Worm (Caenorhabditis elegans) whole organism, early embryonic: ENCODE results near the gene fat-4.

Experiments used
- B0310.2 ChIP-seq: sonication (generic microtip); optimal IDR thresholded peaks from 2 replicates; lab custom pipeline; 2016; ENCODE audit warnings: mild to moderate bottlenecking, missing genetic modification characterization, missing compliant biosample characterization
- F13C5.2 ChIP-seq: sonication (generic microtip); optimal IDR thresholded peaks from 2 replicates; lab custom pipeline; 2017; ENCODE audit warnings: mild to moderate bottlenecking, missing genetic modification characterization, inconsistent platforms, missing compliant biosample characterization
- aly-1 ChIP-seq: sonication (generic microtip); optimal IDR thresholded peaks from 2 replicates; lab custom pipeline; 2016; ENCODE audit warnings: missing genetic modification characterization, missing compliant biosample characterization
- ama-1 ChIP-seq: fragments of 150-350 bp; optimal IDR thresholded peaks from 2 replicates; lab custom pipeline; 2014
- ceh-13 ChIP-seq: fragments of 200-800 bp; sonication (Bioruptor generic); optimal IDR thresholded peaks from 2 replicates; lab custom pipeline; 2018; ENCODE audit warnings: mild to moderate bottlenecking, missing genetic modification characterization, missing compliant biosample characterization
- ceh-36 ChIP-seq: sonication (generic microtip); optimal IDR thresholded peaks from 2 replicates; lab custom pipeline; 2016; ENCODE audit warnings: missing genetic modification characterization, inconsistent platforms, missing compliant biosample characterization
- ets-7 ChIP-seq: sonication (generic microtip); optimal IDR thresholded peaks from 2 replicates; lab custom pipeline; 2016; ENCODE audit warnings: missing genotype, missing genetic modification characterization, missing compliant biosample characterization
- flt-1 ChIP-seq: fragments of 200-800 bp; sonication (Bioruptor generic); IDR thresholded peaks from 2 replicates; pipeline ENCODE4 v1.3.6; 2022; ENCODE audit warnings: missing genetic modification characterization, missing compliant biosample characterization
- hmbx-1 ChIP-seq: sonication (generic microtip); optimal IDR thresholded peaks from 2 replicates; lab custom pipeline; 2016; ENCODE audit warnings: mild to moderate bottlenecking, missing genetic modification characterization, missing compliant biosample characterization
- hmg-4 ChIP-seq: fragments of 200-800 bp; sonication (Bioruptor generic); optimal IDR thresholded peaks from 2 replicates; lab custom pipeline; 2018; ENCODE audit warnings: mild to moderate bottlenecking, missing genetic modification characterization, missing compliant biosample characterization
- hnd-1 ChIP-seq: sonication (generic microtip); optimal IDR thresholded peaks from 2 replicates; lab custom pipeline; 2016; ENCODE audit warnings: missing genetic modification characterization, missing compliant biosample characterization
- pes-1 ChIP-seq: fragments of 200-800 bp; sonication (Bioruptor generic); IDR thresholded peaks from 2 replicates; pipeline ENCODE4 v1.3.6; 2022; ENCODE audit warnings: missing genetic modification reagents, missing genetic modification characterization, missing compliant biosample characterization
- scrt-1 ChIP-seq: fragments of 200-800 bp; sonication (Bioruptor generic); IDR thresholded peaks from 2 replicates; pipeline ENCODE4 v1.3.6; 2022; ENCODE audit warnings: missing genetic modification characterization, missing compliant biosample characterization
- sea-1 ChIP-seq: fragments of 200-800 bp; sonication (Bioruptor generic); conservative IDR thresholded peaks from 2 replicates; pipeline ENCODE4 v1.3.6; 2022; ENCODE audit warnings: missing genetic modification characterization, missing compliant biosample characterization
- tbx-11 ChIP-seq: fragments of 200-800 bp; sonication (Bioruptor generic); IDR thresholded peaks from 2 replicates; pipeline ENCODE4 v1.3.6; 2022; ENCODE audit warnings: missing genetic modification characterization, missing compliant biosample characterization
- tbx-37 ChIP-seq: fragments of 200-800 bp; sonication (Bioruptor generic); conservative IDR thresholded peaks from 2 replicates; pipeline ENCODE4 v1.3.6; 2022; ENCODE audit warnings: missing genetic modification reagents, missing genetic modification characterization, missing compliant biosample characterization
- tra-4 ChIP-seq: sonication (generic microtip); optimal IDR thresholded peaks from 2 replicates; lab custom pipeline; 2017; ENCODE audit warnings: missing genetic modification characterization, missing compliant biosample characterization

Gene fat-4

DNA sequence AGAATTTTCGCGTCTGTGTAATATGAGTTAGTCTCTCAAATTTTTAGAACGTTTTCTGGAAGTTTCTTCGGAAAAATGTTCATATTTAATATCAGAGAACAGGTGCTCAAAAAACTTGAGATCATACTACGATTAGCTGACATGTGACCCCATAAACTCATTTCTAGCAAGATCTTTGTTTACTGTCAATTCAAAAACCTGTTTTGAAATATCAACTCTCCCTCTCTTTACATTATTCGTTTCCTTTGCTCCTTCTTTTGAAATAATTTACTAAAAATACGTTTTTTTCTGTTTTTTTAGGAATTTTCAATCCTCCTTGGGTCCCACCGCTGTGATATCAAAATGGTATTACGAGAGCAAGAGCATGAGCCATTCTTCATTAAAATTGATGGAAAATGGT lies at the start of gene fat-4:
fat-4 (plus strand) TSS at position 301 of the 400 bp plus-strand sequence.
- no peak for TF ChIP-seq hnd-1 (tag; lab: Kevin White, UChicago)
- no peak for TF ChIP-seq ceh-13
- TF ChIP-seq tbx-37: no peak
- no peak for TF ChIP-seq tbx-11
- no peak for TF ChIP-seq hmg-4
- TF ChIP-seq sea-1 (GFP tag; lab: Robert Waterston, UW): no peak
- no peak for TF ChIP-seq ets-7 (tag; lab: Kevin White, UChicago)
- no peak for TF ChIP-seq ceh-36
- TF ChIP-seq pes-1 (GFP tag; lab: Robert Waterston, UW): no peak
- no peak for TF ChIP-seq B0310.2
- no peak for TF ChIP-seq flt-1 (GFP tag; lab: Robert Waterston, UW)
- TF ChIP-seq ama-1 (lab: Kevin White, UChicago): no peak
- no peak for TF ChIP-seq scrt-1
- TF ChIP-seq hmbx-1 (tag; lab: Kevin White, UChicago): no peak
- no peak for TF ChIP-seq tra-4

DNA sequence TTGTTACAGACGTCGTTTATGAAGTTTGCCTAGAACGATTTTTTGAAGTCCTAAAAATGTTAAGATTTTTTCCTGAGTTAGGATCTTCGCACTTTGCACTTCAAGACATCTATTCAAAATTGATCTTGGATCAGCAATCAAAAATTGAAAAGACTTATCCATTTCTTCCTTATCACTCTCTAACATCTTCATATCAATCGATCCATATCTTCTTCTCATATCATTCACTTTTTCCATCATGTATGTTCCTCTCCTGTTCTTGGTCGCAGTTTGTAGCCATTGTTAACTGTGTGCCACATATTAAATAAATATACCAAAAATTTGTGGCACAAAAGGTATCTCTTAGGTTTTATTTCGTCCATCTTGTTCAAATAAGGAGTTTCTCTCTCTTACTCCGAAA lies 43.5 kb upstream of the fat-4 start:
- no peak for TF ChIP-seq hmg-4
- no peak for TF ChIP-seq B0310.2
- no peak for TF ChIP-seq flt-1 (GFP tag; lab: Robert Waterston, UW)
- TF ChIP-seq tra-4: no peak
- no peak for TF ChIP-seq scrt-1
- no peak for TF ChIP-seq ceh-13
- no peak for TF ChIP-seq ets-7 (tag; lab: Kevin White, UChicago)
- TF ChIP-seq pes-1 (GFP tag; lab: Robert Waterston, UW): no peak
- no peak for TF ChIP-seq tbx-11
- no peak for TF ChIP-seq sea-1 (GFP tag; lab: Robert Waterston, UW)
- TF ChIP-seq ama-1 (lab: Kevin White, UChicago): no peak
- no peak for TF ChIP-seq aly-1 (tag; lab: Kevin White, UChicago)
- TF ChIP-seq F13C5.2 (tag; lab: Kevin White, UChicago): no peak
- TF ChIP-seq tbx-37: no peak
- no peak for TF ChIP-seq hmbx-1 (tag; lab: Kevin White, UChicago)

DNA sequence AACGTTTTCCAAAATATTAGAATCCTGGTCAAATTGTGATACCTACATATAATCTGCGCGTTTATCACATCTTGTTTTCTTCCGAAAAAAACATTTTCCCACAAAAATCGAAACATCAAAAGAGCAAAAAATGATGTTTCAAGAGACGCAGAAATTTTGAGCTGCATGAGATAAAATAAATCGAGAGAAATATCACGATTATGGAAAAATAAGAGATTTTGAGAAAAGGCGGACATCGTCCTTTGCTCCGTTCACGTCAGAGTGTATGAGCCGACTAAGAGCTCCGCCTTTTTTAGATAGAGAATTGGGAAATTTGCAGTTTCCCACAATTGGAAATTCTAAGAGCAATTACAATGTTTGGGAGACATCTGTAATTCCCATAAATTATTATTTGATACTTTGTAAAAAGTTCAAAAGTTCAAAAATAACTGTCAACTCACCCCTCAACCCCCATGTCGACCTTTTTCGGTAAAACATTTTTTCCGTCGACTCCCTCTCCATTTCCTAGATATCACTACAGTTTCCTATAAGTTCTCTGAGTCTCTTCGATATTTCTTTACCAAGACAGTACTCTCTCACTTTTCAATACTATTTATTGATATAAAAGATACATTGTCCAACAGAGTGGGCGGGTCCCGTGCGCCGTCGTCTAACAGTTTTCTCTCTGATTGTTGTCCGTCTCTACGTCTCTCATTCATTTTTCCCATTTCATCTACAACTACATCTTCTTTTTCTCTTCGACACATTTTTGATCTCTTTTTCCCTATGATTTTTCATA lies 42.4 kb upstream of the fat-4 start:
- TF ChIP-seq B0310.2 (no peak), sea-1 (GFP tag; lab: Robert Waterston, UW) (no peak), scrt-1 (no peak), pes-1 (GFP tag; lab: Robert Waterston, UW) (no peak), ama-1 (lab: Kevin White, UChicago) (no peak), hmg-4 (no peak), ets-7 (tag; lab: Kevin White, UChicago) (no peak), hmbx-1 (tag; lab: Kevin White, UChicago) (no peak), aly-1 (tag; lab: Kevin White, UChicago) (no peak), tbx-11 (no peak), ceh-13 (no peak), tbx-37 (no peak), flt-1 (GFP tag; lab: Robert Waterston, UW) (no peak), tra-4 (no peak), ceh-36 (no peak), hnd-1 (tag; lab: Kevin White, UChicago) (no peak), F13C5.2 (tag; lab: Kevin White, UChicago) (no peak)

DNA sequence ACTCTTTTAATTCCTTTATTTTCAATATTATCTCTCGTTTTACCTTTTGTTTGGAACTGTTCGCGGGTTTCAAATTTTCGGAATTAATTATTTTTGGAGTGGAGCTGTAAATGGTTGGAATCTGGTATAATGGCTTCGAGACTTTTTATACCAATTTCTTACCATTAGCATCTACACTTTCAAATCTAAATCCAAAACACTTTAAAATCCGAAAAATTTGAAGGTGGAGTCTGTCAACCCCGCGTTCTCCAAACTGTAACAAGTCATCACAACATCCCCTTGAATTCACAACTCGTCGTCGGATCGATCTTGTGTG lies 41.8 kb upstream of the fat-4 start, which contains the start of gene nhr-97:
nhr-97 (plus strand) TSS at position 217 of the 316 bp plus-strand sequence.
- no peak for TF ChIP-seq sea-1 (GFP tag; lab: Robert Waterston, UW)
- TF ChIP-seq aly-1 (tag; lab: Kevin White, UChicago): no peak
- TF ChIP-seq B0310.2: no peak
- TF ChIP-seq hmbx-1 (tag; lab: Kevin White, UChicago): no peak
- no peak for TF ChIP-seq ama-1 (lab: Kevin White, UChicago)
- TF ChIP-seq flt-1 (GFP tag; lab: Robert Waterston, UW): no peak
- TF ChIP-seq pes-1 (GFP tag; lab: Robert Waterston, UW): no peak
- no peak for TF ChIP-seq hnd-1 (tag; lab: Kevin White, UChicago)
- TF ChIP-seq tra-4: no peak
- TF ChIP-seq ets-7 (tag; lab: Kevin White, UChicago): no peak
- no peak for TF ChIP-seq tbx-11
- TF ChIP-seq scrt-1: no peak
- no peak for TF ChIP-seq F13C5.2 (tag; lab: Kevin White, UChicago)
- TF ChIP-seq ceh-36: no peak
- no peak for TF ChIP-seq hmg-4

DNA sequence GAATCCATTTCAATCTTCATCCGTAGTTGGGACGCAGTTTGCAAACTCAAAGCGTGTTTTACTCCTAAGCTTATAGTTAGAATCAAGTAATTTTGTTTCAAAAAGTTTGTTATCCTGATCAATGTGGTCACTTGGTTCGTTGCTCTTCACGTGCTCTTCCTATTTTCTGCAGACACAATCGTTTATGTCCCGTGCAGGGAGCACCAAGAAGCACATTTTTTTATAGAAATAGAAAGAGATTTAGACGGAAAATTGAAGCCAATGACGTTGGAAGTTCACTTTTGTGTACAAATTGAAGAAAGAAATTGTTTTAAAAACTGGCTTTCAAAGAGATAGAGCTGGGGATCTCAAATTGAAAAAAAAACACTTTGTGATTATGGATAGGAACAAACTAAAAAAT lies 37.5 kb upstream of the fat-4 start:
- no peak for TF ChIP-seq hmbx-1 (tag; lab: Kevin White, UChicago)
- no peak for TF ChIP-seq flt-1 (GFP tag; lab: Robert Waterston, UW)
- TF ChIP-seq ama-1 (lab: Kevin White, UChicago): no peak
- TF ChIP-seq hmg-4: no peak
- TF ChIP-seq B0310.2: no peak
- TF ChIP-seq ceh-13: no peak
- TF ChIP-seq tra-4: no peak
- no peak for TF ChIP-seq hnd-1 (tag; lab: Kevin White, UChicago)
- TF ChIP-seq tbx-11: no peak
- TF ChIP-seq pes-1 (GFP tag; lab: Robert Waterston, UW): no peak
- no peak for TF ChIP-seq aly-1 (tag; lab: Kevin White, UChicago)
- no peak for TF ChIP-seq ceh-36
- TF ChIP-seq ets-7 (tag; lab: Kevin White, UChicago): no peak
- TF ChIP-seq scrt-1: no peak
- TF ChIP-seq F13C5.2 (tag; lab: Kevin White, UChicago): no peak
- TF ChIP-seq sea-1 (GFP tag; lab: Robert Waterston, UW): no peak
- TF ChIP-seq tbx-37: no peak

DNA sequence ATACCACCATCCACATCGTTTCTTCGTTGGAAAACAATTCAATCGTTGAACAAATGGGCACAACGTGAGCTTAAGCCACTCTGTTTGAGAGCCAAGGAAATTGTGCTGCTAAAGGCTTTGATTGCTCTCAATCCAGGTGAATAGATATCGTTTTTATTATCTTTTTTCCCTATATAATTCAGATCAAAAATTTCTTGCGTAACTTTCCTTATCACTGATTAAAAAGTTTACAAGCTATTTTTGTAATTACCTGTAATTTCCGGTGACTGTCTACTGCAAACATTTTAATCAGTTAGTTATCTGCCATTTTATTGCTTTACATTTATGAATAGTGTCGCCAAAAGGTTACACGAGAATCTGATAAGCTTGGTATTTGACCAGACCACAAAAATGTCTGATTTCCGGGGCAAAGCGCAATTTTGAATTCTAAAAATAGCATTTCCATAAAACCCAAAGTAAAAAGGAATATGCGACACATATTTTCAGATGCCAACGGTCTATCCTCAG lies 36.5 kb upstream of the fat-4 start:
- TF ChIP-seq B0310.2 (no peak), hmg-4 (no peak), tra-4 (no peak), ceh-36 (no peak), tbx-11 (no peak), tbx-37 (no peak), hmbx-1 (tag; lab: Kevin White, UChicago) (no peak), pes-1 (GFP tag; lab: Robert Waterston, UW) (no peak), flt-1 (GFP tag; lab: Robert Waterston, UW) (no peak), ceh-13 (no peak), sea-1 (GFP tag; lab: Robert Waterston, UW) (no peak)

DNA sequence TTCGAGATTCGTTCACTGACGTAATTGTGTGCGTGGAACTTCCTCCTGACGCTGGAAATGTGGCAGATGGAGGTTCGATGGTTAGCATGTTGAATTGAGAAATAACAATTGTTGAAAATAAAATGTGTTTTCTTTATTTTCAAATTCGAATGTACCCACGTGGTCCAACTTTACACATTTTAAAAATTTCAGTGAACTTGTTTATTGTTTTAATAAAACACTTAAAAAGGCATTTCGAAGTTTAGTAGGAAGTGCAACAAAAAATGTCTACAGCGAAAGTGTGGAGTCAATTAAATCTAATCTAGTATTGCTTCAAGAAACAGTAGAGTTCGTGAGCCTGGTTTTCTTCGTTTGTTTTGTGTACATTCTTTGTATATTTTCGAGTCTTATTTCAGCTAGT lies 33.0 kb upstream of the fat-4 start, which contains the start of gene ssp-36:
ssp-36 (minus strand) TSS at position 101 of the 400 bp plus-strand sequence.
- TF ChIP-seq ceh-36: no peak
- no peak for TF ChIP-seq ets-7 (tag; lab: Kevin White, UChicago)
- no peak for TF ChIP-seq tra-4
- TF ChIP-seq hnd-1 (tag; lab: Kevin White, UChicago): no peak
